Worm (Caenorhabditis elegans) whole organism, L4/young adult: ENCODE measurements around the gene klp-4.

ENCODE experiments used
- W03F9.2 ChIP-seq: fragments of 150-350 bp; optimal IDR thresholded peaks from 2 replicates; lab custom pipeline; 2014; ENCODE audit warnings: missing biosample characterization, missing genetic modification characterization
- him-1 ChIP-seq: sonication (generic microtip); optimal IDR thresholded peaks from 2 replicates; lab custom pipeline; 2016; ENCODE audit warnings: missing genotype, missing genetic modification reagents, missing genetic modification characterization, missing compliant biosample characterization

DNA sequence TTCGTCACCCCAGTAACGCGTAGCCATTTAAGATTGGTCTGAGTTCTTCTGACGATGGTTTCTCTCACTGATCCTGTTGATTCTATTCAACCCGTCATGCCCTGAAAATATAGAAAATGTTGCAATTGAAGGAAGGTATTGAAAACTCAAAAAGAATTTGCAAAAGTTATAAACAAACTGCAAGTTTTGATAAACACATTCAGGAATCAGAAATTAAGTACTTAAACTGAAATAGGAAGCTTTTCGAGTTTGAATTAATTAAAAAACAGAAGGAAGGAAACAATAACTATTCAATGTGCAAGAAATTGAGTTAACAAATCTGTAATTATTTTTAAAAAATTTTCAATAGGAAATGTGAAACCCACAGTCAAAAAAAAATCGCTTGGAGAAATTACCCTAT lies 41.8 kb upstream of the klp-4 start, which contains the start of gene rgl-1:
- TF ChIP-seq W03F9.2 (tag; lab: Kevin White, UChicago) (no peak), him-1 (tag; lab: Kevin White, UChicago) (no peak)
